Fruit fly (Drosophila melanogaster) whole organism, embryonic: ENCODE results near the gene BuGZ.

Source experiments
- Abd-B ChIP-seq: fragments of 200-800 bp; sonication (Bioruptor generic); optimal IDR thresholded peaks from 2 replicates; lab custom pipeline; 2018; ENCODE audit warnings: missing biosample characterization, mild to moderate bottlenecking, missing genetic modification characterization, moderate library complexity
- B-H2 ChIP-seq: fragments of 200-800 bp; sonication (Bioruptor generic); optimal IDR thresholded peaks from 2 replicates; lab custom pipeline; 2018; ENCODE audit warnings: missing biosample characterization, mild to moderate bottlenecking, missing genetic modification characterization
- BEAF-32 ChIP-seq: fragments of 200-800 bp; sonication (Bioruptor generic); optimal IDR thresholded peaks from 3 replicates; lab custom pipeline; 2017; ENCODE audit warnings: missing biosample characterization, missing genetic modification characterization, mild to moderate bottlenecking, moderate library complexity, missing genetic modification reagents
- CG10959 ChIP-seq: fragments of 200-800 bp; sonication (Bioruptor generic); IDR thresholded peaks from 2 replicates; pipeline ENCODE4 v1.3.6; 2022; ENCODE audit warnings: missing biosample characterization, missing genetic modification characterization
- CG12219 ChIP-seq: fragments of 200-800 bp; sonication (Bioruptor generic); optimal IDR thresholded peaks from 3 replicates; lab custom pipeline; 2018; ENCODE audit warnings: missing biosample characterization, mild to moderate bottlenecking, missing genetic modification characterization
- CG12769 ChIP-seq: fragments of 200-800 bp; sonication (Bioruptor generic); optimal IDR thresholded peaks from 2 replicates; lab custom pipeline; 2019; ENCODE audit warnings: missing biosample characterization, mild to moderate bottlenecking, missing genetic modification characterization, moderate library complexity
- CG14014 ChIP-seq: fragments of 200-800 bp; sonication (Bioruptor generic); IDR thresholded peaks from 2 replicates; pipeline ENCODE4 v1.3.6; 2022; ENCODE audit warnings: missing biosample characterization, missing genetic modification characterization
- CG15696 ChIP-seq: fragments of 200-800 bp; sonication (Bioruptor generic); optimal IDR thresholded peaks from 2 replicates; lab custom pipeline; 2019; ENCODE audit warnings: missing biosample characterization, mild to moderate bottlenecking, missing genetic modification characterization, moderate library complexity
- CG18599 ChIP-seq: fragments of 200-800 bp; sonication (Bioruptor generic); optimal IDR thresholded peaks from 3 replicates; lab custom pipeline; 2017; ENCODE audit warnings: missing biosample characterization, missing genetic modification characterization, mild to moderate bottlenecking, moderate library complexity, missing genetic modification reagents
- CG18764 ChIP-seq: fragments of 200-800 bp; sonication (Bioruptor generic); optimal IDR thresholded peaks from 3 replicates; lab custom pipeline; 2016; ENCODE audit warnings: missing biosample characterization, missing genetic modification characterization
- CG2120 ChIP-seq: fragments of 200-800 bp; sonication (Bioruptor generic); optimal IDR thresholded peaks from 3 replicates; lab custom pipeline; 2016; ENCODE audit warnings: missing biosample characterization, missing genetic modification characterization
- CG30020 ChIP-seq: fragments of 200-800 bp; optimal IDR thresholded peaks from 2 replicates; lab custom pipeline; 2019; ENCODE audit warnings: missing biosample characterization, mild to moderate bottlenecking, missing genetic modification characterization, moderate library complexity
- CG3065 ChIP-seq: fragments of 200-800 bp; sonication (Bioruptor generic); optimal IDR thresholded peaks from 2 replicates; lab custom pipeline; 2016; ENCODE audit warnings: missing biosample characterization, missing genetic modification characterization
- CG3407 ChIP-seq: fragments of 200-800 bp; sonication (Bioruptor generic); optimal IDR thresholded peaks from 2 replicates; lab custom pipeline; 2018; ENCODE audit warnings: missing biosample characterization, mild to moderate bottlenecking, missing genetic modification characterization
- CG43689 ChIP-seq: fragments of 200-800 bp; sonication (Bioruptor generic); IDR thresholded peaks from 2 replicates; pipeline ENCODE4 v1.3.6; 2022; ENCODE audit warnings: missing biosample characterization, missing genetic modification characterization
- CG6272 ChIP-seq: fragments of 200-800 bp; sonication (Bioruptor generic); IDR thresholded peaks from 2 replicates; pipeline ENCODE4 v1.3.6; 2022; ENCODE audit warnings: missing biosample characterization, missing genetic modification characterization
- CG7357 ChIP-seq: fragments of 200-800 bp; sonication (Bioruptor generic); IDR thresholded peaks from 3 replicates; pipeline ENCODE4 v1.3.6; 2022; ENCODE audit warnings: missing biosample characterization, missing genetic modification characterization
- CG7745 ChIP-seq: fragments of 200-800 bp; sonication (Bioruptor generic); optimal IDR thresholded peaks from 2 replicates; lab custom pipeline; 2018; ENCODE audit warnings: missing biosample characterization, mild to moderate bottlenecking, missing genetic modification characterization, moderate library complexity
- CG9817 ChIP-seq: fragments of 200-800 bp; sonication (Bioruptor generic); optimal IDR thresholded peaks from 2 replicates; lab custom pipeline; 2018; ENCODE audit warnings: missing biosample characterization, mild to moderate bottlenecking, missing genetic modification characterization, moderate library complexity
- CG9876 ChIP-seq: fragments of 200-800 bp; sonication (Bioruptor generic); optimal IDR thresholded peaks from 2 replicates; lab custom pipeline; 2016; ENCODE audit warnings: missing biosample characterization, missing genetic modification characterization
- Deaf1 ChIP-seq: fragments of 200-800 bp; optimal IDR thresholded peaks from 3 replicates; lab custom pipeline; 2019; ENCODE audit warnings: missing biosample characterization, mild to moderate bottlenecking, missing genetic modification characterization, moderate library complexity
- E2f1 ChIP-seq: fragments of 200-800 bp; sonication (Bioruptor generic); IDR thresholded peaks from 2 replicates; pipeline ENCODE4 v1.3.6; 2022; ENCODE audit warnings: missing biosample characterization, missing genetic modification characterization
- Eip74EF ChIP-seq, 2 experiments: fragments of 200-800 bp in 1 of 2; fragments of >200 bp in 1 of 2; sonication (Bioruptor generic) in 1 of 2; optimal IDR thresholded peaks; 2 replicates each; lab custom pipeline; 2017 to 2019; ENCODE audit warnings: missing biosample characterization in 2 of 2, missing genetic modification characterization in 2 of 2, mild to moderate bottlenecking in 1 of 2, moderate library complexity in 1 of 2
- Ets97D ChIP-seq: fragments of 200-800 bp; sonication (Bioruptor generic); optimal IDR thresholded peaks from 3 replicates; lab custom pipeline; 2016; ENCODE audit warnings: missing biosample characterization, missing genetic modification characterization
- Hr78 ChIP-seq, 2 experiments: fragments of 200-800 bp in 1 of 2; fragments of >200 bp in 1 of 2; sonication (Bioruptor generic) in 1 of 2; optimal IDR thresholded peaks; 2 replicates each; lab custom pipeline; 2017 to 2019; ENCODE audit warnings: missing biosample characterization in 2 of 2, missing genetic modification characterization in 2 of 2, mild to moderate bottlenecking in 1 of 2, moderate library complexity in 1 of 2
- Nf-YB ChIP-seq: fragments of 200-800 bp; sonication (Bioruptor generic); optimal IDR thresholded peaks from 3 replicates; lab custom pipeline; 2019; ENCODE audit warnings: missing biosample characterization, mild to moderate bottlenecking, missing genetic modification characterization, moderate library complexity
- NfI ChIP-seq: fragments of 200-800 bp; sonication (Bioruptor generic); optimal IDR thresholded peaks from 3 replicates; lab custom pipeline; 2018; ENCODE audit warnings: missing biosample characterization, mild to moderate bottlenecking, missing genetic modification characterization, moderate library complexity
- Pdp1 ChIP-seq, 2 experiments: fragments of 200-800 bp; sonication (Bioruptor generic); optimal IDR thresholded peaks; 3 replicates each; lab custom pipeline; 2016; ENCODE audit warnings: missing biosample characterization in 2 of 2, missing genetic modification characterization in 2 of 2, mild to moderate bottlenecking in 1 of 2, moderate library complexity in 1 of 2
- Ptx1 ChIP-seq: fragments of 200-800 bp; sonication (Bioruptor generic); IDR thresholded peaks from 2 replicates; pipeline ENCODE4 v1.3.6; 2022; ENCODE audit warnings: missing biosample characterization, missing genetic modification characterization
- Rfx ChIP-seq: fragments of 200-800 bp; sonication (Bioruptor generic); IDR thresholded peaks from 2 replicates; pipeline ENCODE4 v1.3.6; 2022; ENCODE audit warnings: missing biosample characterization, missing genetic modification characterization
- Stat92E ChIP-seq, 3 experiments: fragments of >200 bp in 2 of 3; fragments of 200-800 bp in 1 of 3; sonication (Bioruptor generic) in 1 of 3; optimal IDR thresholded peaks; 2 replicates each; lab custom pipeline; 2017 to 2019; ENCODE audit warnings: missing biosample characterization in 3 of 3, missing genetic modification characterization in 3 of 3, mild to moderate bottlenecking in 1 of 3, moderate library complexity in 1 of 3
- TFAM ChIP-seq: fragments of 200-800 bp; sonication (Bioruptor generic); optimal IDR thresholded peaks from 2 replicates; lab custom pipeline; 2017; ENCODE audit warnings: missing biosample characterization, missing genetic modification characterization, inconsistent platforms
- Trl ChIP-seq, 3 experiments: fragments of >200 bp in 2 of 3; fragments of 200-800 bp in 1 of 3; sonication (Bioruptor generic) in 1 of 3; optimal IDR thresholded peaks; 2 replicates in 1 of 3; 3 replicates in 2 of 3; lab custom pipeline; 2016 to 2017; ENCODE audit warnings: missing biosample characterization in 1 of 3, missing genetic modification characterization in 1 of 3
- ara ChIP-seq: fragments of 200-800 bp; sonication (Bioruptor generic); IDR thresholded peaks from 2 replicates; pipeline ENCODE4 v1.3.6; 2022; ENCODE audit warnings: missing biosample characterization, missing genetic modification characterization
- cas ChIP-seq: fragments of 200-800 bp; sonication (Bioruptor generic); IDR thresholded peaks from 2 replicates; pipeline ENCODE4 v1.3.6; 2022; ENCODE audit warnings: missing biosample characterization, missing genetic modification characterization
- chinmo ChIP-seq: fragments of 200-800 bp; sonication (Bioruptor generic); IDR thresholded peaks from 4 replicates; pipeline ENCODE4 v1.3.6; 2022; ENCODE audit warnings: missing biosample characterization, missing genetic modification characterization; ENCODE audit not compliant: partially characterized antibody
- cwo ChIP-seq: fragments of 200-800 bp; sonication (Bioruptor generic); optimal IDR thresholded peaks from 3 replicates; lab custom pipeline; 2017; ENCODE audit warnings: missing biosample characterization, missing genetic modification characterization, mild to moderate bottlenecking, moderate library complexity, missing genetic modification reagents
- da ChIP-seq: fragments of 200-800 bp; sonication (Bioruptor generic); optimal IDR thresholded peaks from 2 replicates; lab custom pipeline; 2016; ENCODE audit warnings: missing biosample characterization, missing genetic modification characterization
- exex ChIP-seq: fragments of 200-800 bp; sonication (Bioruptor generic); optimal IDR thresholded peaks from 4 replicates; lab custom pipeline; 2018; ENCODE audit warnings: missing biosample characterization, mild to moderate bottlenecking, missing genetic modification characterization, moderate library complexity
- hth ChIP-seq: fragments of >200 bp; optimal IDR thresholded peaks from 2 replicates; lab custom pipeline; 2017; ENCODE audit warnings: inconsistent platforms
- mirr ChIP-seq: fragments of 200-800 bp; sonication (Bioruptor generic); optimal IDR thresholded peaks from 3 replicates; lab custom pipeline; 2018; ENCODE audit warnings: missing biosample characterization, mild to moderate bottlenecking, missing genetic modification characterization
- org-1 ChIP-seq: fragments of 200-800 bp; sonication (Bioruptor generic); optimal IDR thresholded peaks from 2 replicates; lab custom pipeline; 2017; ENCODE audit warnings: missing biosample characterization, missing genetic modification characterization
- pita ChIP-seq: fragments of 200-800 bp; sonication (Bioruptor generic); optimal IDR thresholded peaks from 2 replicates; lab custom pipeline; 2017; ENCODE audit warnings: missing biosample characterization, mild to moderate bottlenecking, missing genetic modification characterization
- sd ChIP-seq: fragments of 200-800 bp; sonication (Bioruptor generic); optimal IDR thresholded peaks from 3 replicates; lab custom pipeline; 2018; ENCODE audit warnings: missing biosample characterization, mild to moderate bottlenecking, missing genetic modification characterization, moderate library complexity
- sug ChIP-seq: fragments of 200-800 bp; optimal IDR thresholded peaks from 2 replicates; lab custom pipeline; 2019; ENCODE audit warnings: missing biosample characterization, mild to moderate bottlenecking, missing genetic modification characterization, moderate library complexity

Gene BuGZ

DNA sequence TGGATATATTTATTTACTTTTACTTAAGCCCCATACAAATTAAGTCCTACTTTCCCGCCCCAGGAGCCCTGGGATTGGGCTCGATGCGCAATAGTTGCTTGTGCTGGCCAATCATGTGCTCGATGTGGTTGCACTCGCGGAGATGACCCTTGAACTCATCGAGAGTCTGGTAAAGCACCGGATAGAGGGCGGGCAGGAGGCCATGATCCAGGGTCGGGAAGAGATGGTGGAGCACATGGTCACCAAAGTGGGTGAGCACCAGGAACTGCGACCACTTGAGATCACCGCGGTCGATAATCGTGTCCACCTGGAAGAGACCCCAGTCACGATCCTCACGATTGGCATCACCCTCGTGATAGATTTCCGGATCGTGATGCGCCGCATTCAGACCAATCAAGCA, 45.7 kb downstream of the BuGZ start:
- 0 out of 2 replicates have a peak, but pooled peaks have one; percentile 7 for TF ChIP-seq Rfx (GFP tag; lab: Robert Waterston, UW)
- no peak for TF ChIP-seq mirr (GFP tag; lab: Kevin White, UChicago)
- peak; percentile 82 for TF ChIP-seq CG12769
- 0 out of 2 replicates have a peak, but pooled peaks have one; percentile 18 for TF ChIP-seq CG10959 (GFP tag; lab: Robert Waterston, UW)
- no peak for TF ChIP-seq Stat92E (GFP tag; optimal IDR thresholded peaks at IDR 0.05; lab: Kevin White, UChicago)
- TF ChIP-seq Hr78 (GFP tag; optimal IDR thresholded peaks at IDR 0.05; lab: Kevin White, UChicago) = peak in 1 of 2 experiments; percentile 67
- 0 out of 2 replicates have a peak, but pooled peaks have one; percentile 7 for TF ChIP-seq CG14014 (GFP tag; lab: Robert Waterston, UW)
- no peak for TF ChIP-seq Ets97D (GFP tag; lab: Kevin White, UChicago)

DNA sequence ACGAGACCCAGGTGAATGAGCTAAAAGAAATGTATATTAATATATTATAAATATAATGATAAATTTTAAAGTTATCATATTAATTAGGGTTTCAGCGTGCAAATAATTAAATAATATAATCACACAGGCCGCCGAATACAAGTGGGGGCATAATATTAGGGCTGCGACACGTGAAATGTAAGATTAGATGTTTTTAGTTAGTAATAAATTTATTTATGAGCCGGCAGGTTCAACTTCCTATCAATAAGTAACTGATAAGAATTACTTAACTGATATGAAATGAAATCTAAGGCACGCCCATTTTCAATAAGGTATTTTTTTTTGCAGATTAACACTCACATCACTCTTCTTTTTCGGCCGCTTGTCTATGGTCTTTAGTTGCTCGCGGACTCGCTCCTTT, 46.7 kb downstream of the BuGZ start:
- TF ChIP-seq sd (tag; lab: Kevin White, UChicago) (peak; percentile 9), CG43689 (no peak), mirr (GFP tag; lab: Kevin White, UChicago) (peak; percentile 68), Nf-YB (GFP tag; lab: Kevin White, UChicago) (no peak), CG7745 (tag; lab: Kevin White, UChicago) (peak; percentile 26), CG2120 (no peak), sug (tag; lab: Kevin White, UChicago) (peak; percentile 80), exex (tag; lab: Kevin White, UChicago) (peak; percentile 78), cwo (GFP tag; lab: Kevin White, UChicago) (peak; percentile 87)
- TF ChIP-seq, all 482 proteins: peak for 6

DNA sequence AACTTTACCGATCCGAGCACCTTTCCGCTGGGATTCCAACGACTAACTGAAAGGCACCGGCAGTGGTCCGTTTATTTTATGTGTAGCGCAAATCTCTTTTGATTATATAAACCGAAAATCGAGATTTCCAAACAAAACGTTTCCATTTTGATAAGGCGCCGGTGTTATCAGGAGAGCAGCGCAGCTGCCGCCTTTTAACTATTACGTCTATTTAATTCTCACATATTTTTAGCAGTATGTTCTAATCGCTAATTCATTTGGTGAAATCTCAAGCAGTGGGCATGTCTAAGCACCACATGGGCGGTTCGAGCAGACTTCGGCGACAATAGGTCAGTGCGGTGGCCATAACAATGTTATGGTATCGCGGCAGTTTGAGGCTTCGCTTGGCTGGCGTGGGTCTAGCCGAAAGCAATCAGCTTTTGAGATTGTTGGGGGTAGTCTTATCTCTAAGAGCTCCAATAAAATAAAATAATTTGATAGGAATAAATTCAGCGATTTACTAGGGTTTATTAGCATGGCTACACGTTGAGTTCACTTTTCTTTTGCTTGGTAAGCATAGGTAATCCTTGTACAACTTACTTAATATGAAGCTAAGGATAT, 47.6 kb downstream of the BuGZ start, which contains the start of gene Cyt-b5-r:
Gene Cyt-b5-r, minus strand, starts transcription at position 51 of the 600 bp plus-strand sequence.
- TF ChIP-seq CG3065 (GFP tag; lab: Kevin White, UChicago) (no peak), CG7357 (no peak), cas (no peak), CG9817 (no peak), CG30020 (no peak), org-1 (no peak), da (GFP tag; lab: Kevin White, UChicago) (no peak), NfI (GFP tag; lab: Kevin White, UChicago) (no peak), CG15696 (no peak), B-H2 (GFP tag; lab: Kevin White, UChicago) (peak; percentile 34), pita (GFP tag; lab: Kevin White, UChicago) (no peak), CG12219 (GFP tag; lab: Kevin White, UChicago) (no peak), TFAM (no peak), E2f1 (GFP tag; lab: Robert Waterston, UW) (no peak), Trl (optimal IDR thresholded peaks at IDR 0.05; lab: Kevin White, UChicago) (no peak), Trl (GFP tag; optimal IDR thresholded peaks at IDR 0.05; lab: Kevin White, UChicago) (no peak), BEAF-32 (no peak), CG3407 (GFP tag; lab: Kevin White, UChicago) (no peak), CG6272 (GFP tag; lab: Robert Waterston, UW) (no peak), Abd-B (no peak), chinmo (GFP tag; lab: Robert Waterston, UW) (0 out of 4 replicates have a peak, but pooled peaks have one; percentile 42), ara (GFP tag; lab: Robert Waterston, UW) (no peak), CG18599 (GFP tag; lab: Kevin White, UChicago) (peak; percentile 2), Ptx1 (GFP tag; lab: Robert Waterston, UW) (no peak), Pdp1 (GFP tag; optimal IDR thresholded peaks at IDR 0.05; lab: Kevin White, UChicago) (peak in 1 of 2 experiments; percentile 98), CG9876 (GFP tag; lab: Kevin White, UChicago) (no peak), hth (lab: Kevin White, UChicago) (no peak), CG18764 (GFP tag; lab: Kevin White, UChicago) (no peak), sd (tag; lab: Kevin White, UChicago) (peak; percentile 58), Eip74EF (GFP tag; optimal IDR thresholded peaks at IDR 0.05; lab: Kevin White, UChicago) (no peak), Deaf1 (tag; lab: Kevin White, UChicago) (no peak)
